Worm (Caenorhabditis elegans) whole organism, L4/young adult: ENCODE results near the gene fbxl-2.
"Not testable (repeated sequence)": the region's sequence is repeated elsewhere in the genome, so short reads cannot be mapped to it uniquely, and the experiment has no call there.

Experiments used
- W03F9.2 ChIP-seq: fragments of 150-350 bp; optimal IDR thresholded peaks from 2 replicates; lab custom pipeline; 2014; ENCODE audit warnings: missing biosample characterization, missing genetic modification characterization
- dao-5 ChIP-seq: sonication (generic microtip); optimal IDR thresholded peaks from 2 replicates; lab custom pipeline; 2016; ENCODE audit warnings: missing genotype, missing genetic modification characterization, moderate library complexity, missing compliant biosample characterization
- him-1 ChIP-seq: sonication (generic microtip); optimal IDR thresholded peaks from 2 replicates; lab custom pipeline; 2016; ENCODE audit warnings: missing genotype, missing genetic modification reagents, missing genetic modification characterization, missing compliant biosample characterization

Gene fbxl-2

DNA sequence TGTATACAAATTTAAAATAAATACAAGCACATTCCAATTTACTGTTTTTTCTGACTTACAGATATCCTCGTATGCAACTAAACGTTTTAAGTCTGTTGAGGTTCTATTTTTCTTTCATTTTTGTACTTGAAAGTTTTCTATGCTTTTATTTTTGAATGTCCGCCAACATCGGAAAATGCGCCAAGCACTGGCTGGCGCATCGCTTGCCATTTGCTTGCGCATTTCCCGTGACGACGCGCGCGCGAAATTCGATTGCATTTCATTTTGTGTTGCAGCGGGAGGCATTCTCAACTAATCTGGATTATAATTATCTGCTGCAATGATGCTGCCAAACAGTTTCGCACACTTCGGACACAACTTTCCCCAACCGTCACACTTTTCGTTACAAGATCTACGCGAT, at the start of gene fbxl-2:
fbxl-2 (plus strand) TSS at position 278 of the 400 bp plus-strand sequence.
- peak; percentile 91 for TF ChIP-seq W03F9.2 (tag; lab: Kevin White, UChicago)
- peak; percentile 77 for TF ChIP-seq him-1 (tag; lab: Kevin White, UChicago)
- no peak for TF ChIP-seq dao-5 (tag; lab: Kevin White, UChicago)

DNA sequence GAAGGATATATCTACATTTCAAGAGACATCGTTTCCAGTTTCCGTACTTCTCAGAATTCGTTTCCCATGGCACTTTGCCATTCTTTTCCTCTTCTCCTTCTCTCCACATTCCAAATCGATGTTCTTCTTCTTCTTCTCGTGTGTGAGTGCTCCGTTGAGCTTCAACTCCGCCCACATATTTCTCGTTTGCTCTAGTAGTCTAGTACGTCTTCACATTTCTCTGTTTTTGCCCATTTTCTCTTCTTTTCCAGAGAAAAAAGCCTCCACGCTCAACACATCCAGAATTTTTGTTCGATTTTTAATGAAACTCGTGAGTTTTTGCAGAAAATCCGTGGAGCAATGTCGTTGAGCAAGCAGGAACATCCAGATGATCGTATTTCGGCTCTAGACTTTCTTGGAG, 48.2 kb upstream of the fbxl-2 start, which contains the start of gene T04A8.18:
T04A8.18 (plus strand) TSS at position 301 of the 400 bp plus-strand sequence.
- TF ChIP-seq him-1 (tag; lab: Kevin White, UChicago) (no peak), W03F9.2 (tag; lab: Kevin White, UChicago) (no peak), dao-5 (tag; lab: Kevin White, UChicago) (no peak)

DNA sequence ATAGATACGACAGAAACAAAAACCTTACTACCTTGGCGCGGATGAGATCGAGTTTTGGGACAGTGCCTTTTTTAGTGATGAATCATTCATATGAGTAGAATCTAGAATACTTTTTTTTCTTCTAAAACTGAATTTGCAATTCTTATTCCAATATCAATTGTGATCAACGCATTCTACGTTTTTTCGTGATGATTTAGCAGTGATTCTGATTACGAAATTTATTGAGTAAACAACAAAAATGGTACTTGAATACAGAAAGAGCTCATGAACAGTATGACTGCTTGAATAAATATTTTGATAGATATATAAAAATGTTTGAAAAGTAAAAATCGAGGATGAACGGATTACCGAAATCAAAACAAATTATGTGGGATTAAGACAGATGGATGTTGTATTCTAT, 42.0 kb upstream of the fbxl-2 start, which contains the start of gene him-18:
him-18 (minus strand) TSS at position 101 of the 400 bp plus-strand sequence.
- TF ChIP-seq dao-5 (tag; lab: Kevin White, UChicago), result no peak
- TF ChIP-seq W03F9.2 (tag; lab: Kevin White, UChicago), result no peak
- no peak for TF ChIP-seq him-1 (tag; lab: Kevin White, UChicago)

DNA sequence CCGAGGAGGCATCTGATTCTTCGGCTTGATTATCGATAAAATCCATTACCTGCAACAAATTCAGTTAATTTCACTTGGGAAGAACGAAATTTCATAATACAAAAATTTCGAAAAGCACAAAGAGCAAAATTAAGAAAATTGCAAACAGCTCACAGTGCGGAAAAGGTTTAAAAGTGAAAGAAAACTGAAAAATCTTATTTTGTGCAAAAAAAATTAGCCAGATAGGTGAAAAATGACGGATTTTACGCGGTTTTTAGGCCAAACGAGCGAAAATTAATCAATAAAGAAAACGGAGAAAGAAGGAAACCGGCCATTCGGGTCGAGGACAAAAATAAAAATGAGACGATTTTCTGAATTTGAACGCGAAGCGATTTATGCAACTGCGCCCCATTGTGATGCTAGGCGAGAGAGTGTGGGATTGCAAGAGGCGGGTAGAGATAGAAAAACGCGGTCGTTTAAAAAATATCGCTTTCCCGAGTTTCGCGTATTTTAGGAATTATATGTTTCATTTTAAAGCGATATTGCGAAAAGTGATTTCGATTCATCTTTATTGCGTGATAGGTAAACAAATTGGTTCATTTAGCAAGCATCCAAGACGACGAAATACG, 36.3 kb upstream of the fbxl-2 start, which contains the start of gene emb-5:
emb-5 (minus strand) TSS at position 51 of the 608 bp plus-strand sequence.
- no peak for TF ChIP-seq W03F9.2 (tag; lab: Kevin White, UChicago)
- no peak for TF ChIP-seq him-1 (tag; lab: Kevin White, UChicago)
- no peak for TF ChIP-seq dao-5 (tag; lab: Kevin White, UChicago)

DNA sequence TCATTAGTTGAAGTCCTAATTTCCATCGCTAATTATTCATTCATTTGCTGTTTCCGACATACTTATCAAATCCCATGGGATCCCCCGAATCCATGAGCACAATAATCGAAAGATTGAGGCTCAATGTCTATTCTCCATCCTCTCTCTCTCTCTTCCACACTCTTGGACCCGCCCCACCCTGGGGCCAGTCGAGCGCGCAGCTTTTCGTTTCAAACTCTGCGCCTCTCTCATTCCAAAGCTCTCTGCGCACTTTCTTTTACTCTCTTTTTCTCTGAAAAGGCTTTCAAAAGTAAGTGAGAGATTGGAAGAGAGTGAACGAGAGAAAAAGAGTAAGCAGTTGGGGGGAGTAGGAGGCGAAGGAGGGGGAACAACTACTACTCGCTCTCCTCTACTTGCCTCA, 35.3 kb upstream of the fbxl-2 start, which contains the start of gene acy-1:
acy-1 (plus strand) TSS at position 346 of the 400 bp plus-strand sequence.
- TF ChIP-seq him-1 (tag; lab: Kevin White, UChicago), result peak; percentile 70
- TF ChIP-seq dao-5 (tag; lab: Kevin White, UChicago), result no peak
- TF ChIP-seq W03F9.2 (tag; lab: Kevin White, UChicago), result no peak

DNA sequence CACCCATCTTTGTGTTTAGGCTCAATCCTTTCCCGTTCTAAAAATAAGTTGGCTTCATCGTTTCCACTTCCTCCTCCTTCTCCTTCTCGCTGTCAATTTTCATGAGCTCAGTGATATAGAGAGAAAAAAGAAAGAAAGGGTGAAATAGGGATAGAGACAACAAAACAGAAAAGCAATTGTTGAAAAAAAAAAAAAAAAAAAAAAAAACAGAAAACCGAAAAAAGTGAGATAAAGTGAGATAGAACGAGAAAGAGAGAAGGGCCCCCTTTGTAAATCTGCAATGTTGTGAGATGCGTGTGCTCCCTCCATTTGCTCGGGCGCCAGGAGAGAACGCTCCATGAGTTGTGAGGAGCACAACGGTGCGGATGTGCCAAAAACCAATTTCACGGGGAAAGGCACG, 33.1 kb upstream of the fbxl-2 start:
- TF ChIP-seq dao-5 (tag; lab: Kevin White, UChicago) (no peak), him-1 (tag; lab: Kevin White, UChicago) (peak; percentile 13)

DNA sequence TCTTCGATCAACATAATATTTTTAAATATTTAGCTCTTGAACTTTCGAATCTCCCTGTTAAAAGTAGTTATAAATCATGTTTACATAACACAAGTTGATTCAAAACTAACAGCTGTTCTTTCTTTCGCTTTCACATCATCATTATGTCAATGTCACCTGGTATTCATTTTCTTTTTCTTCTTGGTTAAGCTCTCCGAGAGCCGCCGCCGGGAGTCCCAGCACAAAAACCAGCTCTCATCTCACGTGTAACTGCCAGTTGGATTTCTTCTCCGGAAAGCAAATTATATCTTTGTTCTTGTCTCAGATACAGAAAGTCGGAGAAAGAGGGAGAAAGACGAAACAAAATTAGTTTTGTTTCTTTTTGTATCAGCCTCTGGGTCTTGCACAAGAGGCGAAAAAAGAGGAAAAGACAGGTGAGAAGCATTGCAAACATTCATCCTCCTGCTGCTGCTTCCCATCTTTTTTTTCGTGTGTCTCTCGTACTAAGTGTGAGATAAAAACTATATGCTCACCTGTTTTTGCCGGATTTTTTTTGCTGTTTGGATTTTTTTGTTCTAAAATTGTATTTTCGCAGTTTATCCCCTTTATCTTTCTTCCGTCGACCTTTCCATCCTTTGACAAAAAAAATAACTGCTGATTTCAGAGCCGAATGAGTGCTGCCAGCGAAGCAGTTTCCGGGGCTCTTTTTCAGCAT, 25.6 kb upstream of the fbxl-2 start, which contains the start of gene F17C8.3:
F17C8.3 (plus strand) TSS at position 644 of the 694 bp plus-strand sequence.
- no peak for TF ChIP-seq W03F9.2 (tag; lab: Kevin White, UChicago)
- no peak for TF ChIP-seq dao-5 (tag; lab: Kevin White, UChicago)
- TF ChIP-seq him-1 (tag; lab: Kevin White, UChicago), result no peak

DNA sequence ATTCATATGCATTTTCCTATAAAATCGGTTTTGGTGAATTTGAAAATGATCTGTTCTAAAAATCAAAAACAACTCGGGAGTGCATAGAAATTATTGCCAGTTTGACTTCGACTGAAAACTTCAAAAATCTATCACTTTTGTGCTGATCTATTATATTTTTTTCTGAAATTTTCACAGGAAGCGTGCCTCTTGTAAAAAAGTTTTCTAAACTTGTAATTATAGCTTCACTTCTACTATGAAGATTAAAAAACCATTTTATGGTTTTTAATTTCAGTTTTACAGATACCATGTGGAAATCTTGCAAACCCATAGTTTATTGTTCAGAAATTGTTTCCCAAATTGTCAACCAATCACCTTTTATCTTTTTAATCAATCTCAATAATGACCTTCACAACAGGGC, 23.0 kb upstream of the fbxl-2 start, which contains the start of gene F17C8.9:
F17C8.9 (plus strand) TSS at position 301 of the 400 bp plus-strand sequence.
- TF ChIP-seq dao-5 (tag; lab: Kevin White, UChicago) (no peak), W03F9.2 (tag; lab: Kevin White, UChicago) (no peak), him-1 (tag; lab: Kevin White, UChicago) (no peak)

DNA sequence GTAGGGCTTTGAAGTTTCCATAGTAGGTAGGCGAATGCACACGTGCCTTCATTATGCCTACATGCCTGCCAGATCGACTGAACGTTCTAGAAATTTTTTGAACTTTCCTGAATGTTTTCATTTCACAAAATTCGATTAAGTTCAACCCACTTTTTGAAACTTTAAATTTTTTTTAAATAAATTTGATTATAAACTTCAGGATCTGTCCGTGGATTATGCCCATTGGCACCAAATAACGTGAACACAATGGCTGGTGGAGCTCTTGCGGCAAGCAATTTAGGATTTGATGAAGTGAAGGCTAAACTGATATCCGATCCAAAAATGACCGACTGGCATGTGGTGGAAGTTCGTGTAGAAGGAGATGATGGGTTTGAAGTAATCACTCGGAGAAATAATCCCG, 21.6 kb upstream of the fbxl-2 start, which contains the start of gene F17C8.7:
F17C8.7 (plus strand) TSS at position 301 of the 400 bp plus-strand sequence.
- TF ChIP-seq him-1 (tag; lab: Kevin White, UChicago) (no peak), dao-5 (tag; lab: Kevin White, UChicago) (no peak), W03F9.2 (tag; lab: Kevin White, UChicago) (no peak)

DNA sequence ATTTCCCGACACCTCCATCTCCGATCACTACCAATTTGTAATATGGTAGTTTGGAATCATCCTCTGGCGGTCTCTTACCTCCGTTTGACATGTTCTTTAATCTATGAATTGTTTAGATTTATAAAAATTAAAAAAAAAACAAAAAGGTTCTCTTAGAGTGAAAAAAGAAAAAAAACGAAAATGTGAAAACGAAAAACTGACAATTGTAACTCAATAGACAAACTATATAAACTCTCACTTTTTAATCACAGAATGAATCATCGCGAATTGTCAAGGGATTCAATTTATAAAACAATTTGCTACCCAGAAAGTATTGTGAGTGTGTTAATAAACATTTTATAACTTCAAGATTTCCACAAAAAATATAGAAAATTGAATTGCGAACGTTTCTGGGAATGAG, 17.1 kb upstream of the fbxl-2 start, which contains the start of gene ras-2:
ras-2 (minus strand) TSS at position 101 of the 400 bp plus-strand sequence.
- TF ChIP-seq him-1 (tag; lab: Kevin White, UChicago) (no peak), W03F9.2 (tag; lab: Kevin White, UChicago) (no peak), dao-5 (tag; lab: Kevin White, UChicago) (no peak)

DNA sequence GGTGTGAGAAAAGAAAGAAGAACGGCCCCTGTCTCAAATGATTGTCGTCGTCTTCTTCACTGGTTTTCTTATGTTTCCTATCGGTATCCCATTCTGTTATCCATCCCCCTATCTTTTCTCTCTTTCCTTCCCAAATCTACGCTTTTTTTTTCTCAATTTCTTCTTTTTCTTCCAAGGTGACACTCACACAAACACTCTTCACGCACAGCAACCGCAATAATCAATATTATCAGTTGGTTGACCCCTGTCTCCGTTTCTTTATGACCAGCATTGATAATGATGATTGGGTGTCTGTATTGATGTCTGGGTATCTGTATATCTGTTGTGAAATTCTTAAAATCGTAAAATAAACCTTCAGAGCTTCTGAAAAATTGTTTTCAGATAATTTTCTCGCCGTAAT, 16.2 kb upstream of the fbxl-2 start:
- peak; percentile 8 for TF ChIP-seq W03F9.2 (tag; lab: Kevin White, UChicago)
- TF ChIP-seq dao-5 (tag; lab: Kevin White, UChicago), result no peak

DNA sequence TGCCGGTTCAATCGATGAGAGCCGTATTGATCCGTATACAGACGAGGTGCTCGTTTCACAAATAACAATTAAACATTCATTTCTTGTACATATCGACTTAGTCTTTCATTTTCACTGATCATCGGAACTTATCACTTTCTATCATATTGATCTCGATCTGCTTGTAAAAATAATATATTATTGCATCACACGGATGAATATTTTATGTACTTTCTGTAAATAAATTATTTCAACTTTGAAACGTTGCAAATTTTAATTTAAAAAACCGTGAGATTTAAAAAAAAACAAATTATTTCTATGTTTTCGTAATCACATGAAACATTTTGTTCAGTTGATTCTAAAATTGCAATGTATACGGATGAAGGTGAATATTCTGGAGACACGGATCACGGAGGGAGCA, 14.4 kb upstream of the fbxl-2 start, which contains the start of gene twk-6:
twk-6 (plus strand) TSS at position 301 of the 400 bp plus-strand sequence.
- TF ChIP-seq dao-5, W03F9.2, him-1 (tag; lab: Kevin White, UChicago): not testable (repeated sequence)

DNA sequence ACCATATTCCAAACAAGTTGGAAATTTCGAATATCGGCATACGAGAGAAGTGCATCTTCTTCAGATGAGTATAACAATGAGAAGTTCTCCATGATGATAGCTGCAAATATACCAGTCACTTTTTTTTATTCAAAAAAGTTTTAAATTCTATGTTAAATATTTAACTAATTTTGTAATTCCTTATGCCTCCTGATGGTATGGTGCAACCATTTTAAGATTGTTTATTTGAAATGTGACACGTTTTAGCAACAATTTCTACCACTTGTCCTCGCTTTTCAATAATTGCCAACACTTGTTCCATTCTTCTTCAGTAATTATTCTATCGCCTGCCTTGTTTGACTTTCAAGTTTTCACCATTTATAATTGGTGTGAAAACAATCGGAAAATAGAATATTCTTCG, 11.1 kb upstream of the fbxl-2 start, which contains the start of gene F17C8.6:
F17C8.6 (minus strand) TSS at position 101 of the 400 bp plus-strand sequence.
- no peak for TF ChIP-seq W03F9.2 (tag; lab: Kevin White, UChicago)
- TF ChIP-seq dao-5 (tag; lab: Kevin White, UChicago), result no peak
- TF ChIP-seq him-1 (tag; lab: Kevin White, UChicago), result no peak
